Fruit fly (Drosophila melanogaster) whole organism, prepupa: ENCODE data around the gene CG42729.

ENCODE experiments used
- Blimp-1 ChIP-seq: fragments of 200-800 bp; sonication (Bioruptor generic); optimal IDR thresholded peaks from 3 replicates; lab custom pipeline; 2017; ENCODE audit warnings: missing biosample characterization, missing genetic modification characterization, mild to moderate bottlenecking, moderate library complexity, missing genetic modification reagents
- CG10631 ChIP-seq: fragments of 200-800 bp; sonication (Bioruptor generic); optimal IDR thresholded peaks from 2 replicates; lab custom pipeline; 2016; ENCODE audit warnings: missing biosample characterization, missing genetic modification characterization
- CG10669 ChIP-seq: fragments of 200-800 bp; sonication (Bioruptor generic); optimal IDR thresholded peaks from 3 replicates; lab custom pipeline; 2018; ENCODE audit warnings: missing biosample characterization, mild to moderate bottlenecking, missing genetic modification characterization, moderate library complexity
- CG11762 ChIP-seq: fragments of 200-800 bp; sonication (Bioruptor generic); optimal IDR thresholded peaks from 3 replicates; lab custom pipeline; 2016; ENCODE audit warnings: missing biosample characterization, missing genetic modification characterization; ENCODE audit not compliant: insufficient read depth
- CG15336 ChIP-seq: fragments of 200-800 bp; sonication (Bioruptor generic); IDR thresholded peaks from 2 replicates; pipeline ENCODE4 v1.3.6; 2022; ENCODE audit warnings: missing biosample characterization, missing genetic modification characterization
- CG1621 ChIP-seq: fragments of 200-800 bp; sonication (Bioruptor generic); optimal IDR thresholded peaks from 3 replicates; lab custom pipeline; 2018; ENCODE audit warnings: missing biosample characterization, mild to moderate bottlenecking, missing genetic modification characterization
- CG16779 ChIP-seq: fragments of 200-800 bp; sonication (Bioruptor generic); optimal IDR thresholded peaks from 3 replicates; lab custom pipeline; 2017; ENCODE audit warnings: missing biosample characterization, mild to moderate bottlenecking, missing genetic modification characterization
- CG3032 ChIP-seq: fragments of 200-800 bp; optimal IDR thresholded peaks from 2 replicates; lab custom pipeline; 2019; ENCODE audit warnings: missing biosample characterization, mild to moderate bottlenecking, missing genetic modification characterization, moderate library complexity
- CG31627 ChIP-seq: fragments of 200-800 bp; sonication (Bioruptor generic); optimal IDR thresholded peaks from 3 replicates; lab custom pipeline; 2016; ENCODE audit warnings: missing biosample characterization, missing genetic modification characterization
- CG32006 ChIP-seq: fragments of 200-800 bp; sonication (Bioruptor generic); optimal IDR thresholded peaks from 3 replicates; lab custom pipeline; 2017; ENCODE audit warnings: missing biosample characterization, mild to moderate bottlenecking, missing genetic modification characterization
- CG34406 ChIP-seq: fragments of 200-800 bp; sonication (Bioruptor generic); optimal IDR thresholded peaks from 3 replicates; lab custom pipeline; 2016; ENCODE audit warnings: missing biosample characterization, missing genetic modification characterization
- CG3919 ChIP-seq: fragments of 200-800 bp; sonication (Bioruptor generic); optimal IDR thresholded peaks from 3 replicates; lab custom pipeline; 2016; ENCODE audit warnings: missing biosample characterization, missing genetic modification characterization
- CG4318 ChIP-seq: fragments of 200-800 bp; sonication (Bioruptor generic); optimal IDR thresholded peaks from 3 replicates; lab custom pipeline; 2017; ENCODE audit warnings: missing biosample characterization, mild to moderate bottlenecking, missing genetic modification characterization
- CG6792 ChIP-seq: fragments of 200-800 bp; sonication (Bioruptor generic); optimal IDR thresholded peaks from 3 replicates; lab custom pipeline; 2016; ENCODE audit warnings: missing biosample characterization, missing genetic modification characterization
- CG6808 ChIP-seq: fragments of 200-800 bp; sonication (Bioruptor generic); optimal IDR thresholded peaks from 3 replicates; lab custom pipeline; 2017; ENCODE audit warnings: missing biosample characterization, missing genetic modification characterization, mild to moderate bottlenecking, moderate library complexity, missing genetic modification reagents
- CG6854 ChIP-seq: fragments of 200-800 bp; sonication (Bioruptor generic); optimal IDR thresholded peaks from 2 replicates; lab custom pipeline; 2017; ENCODE audit warnings: missing biosample characterization, mild to moderate bottlenecking, missing genetic modification characterization
- CG7368 ChIP-seq: fragments of 200-800 bp; sonication (Bioruptor generic); optimal IDR thresholded peaks from 3 replicates; lab custom pipeline; 2016; ENCODE audit warnings: missing biosample characterization, missing genetic modification characterization
- Eip75B ChIP-seq: fragments of 200-800 bp; sonication (Bioruptor generic); optimal IDR thresholded peaks from 3 replicates; lab custom pipeline; 2016; ENCODE audit warnings: missing biosample characterization, missing genetic modification characterization
- Eip78C ChIP-seq: fragments of 200-800 bp; sonication (Bioruptor generic); peaks from one replicate; lab custom pipeline; 2016; ENCODE audit warnings: missing biosample characterization, missing genetic modification characterization
- Eip93F ChIP-seq: fragments of 200-800 bp; sonication (Bioruptor generic); optimal IDR thresholded peaks from 2 replicates; lab custom pipeline; 2016; ENCODE audit warnings: missing biosample characterization, mild to moderate bottlenecking, missing genetic modification characterization
- Ets21C ChIP-seq: fragments of 200-800 bp; sonication (Bioruptor generic); optimal IDR thresholded peaks from 3 replicates; lab custom pipeline; 2016; ENCODE audit warnings: missing biosample characterization, missing genetic modification characterization
- Ets96B ChIP-seq: fragments of 200-800 bp; optimal IDR thresholded peaks from 2 replicates; lab custom pipeline; 2019; ENCODE audit warnings: missing biosample characterization, mild to moderate bottlenecking, missing genetic modification characterization, moderate library complexity
- Gug ChIP-seq: fragments of 200-800 bp; sonication (Bioruptor generic); IDR thresholded peaks from 2 replicates; pipeline ENCODE4 v1.3.6; 2022; ENCODE audit warnings: missing biosample characterization, missing genetic modification characterization
- Hr38 ChIP-seq: sonication (Bioruptor generic); optimal IDR thresholded peaks from 2 replicates; lab custom pipeline; 2016; ENCODE audit warnings: missing biosample characterization, missing genetic modification characterization
- Hr39 ChIP-seq: fragments of 200-800 bp; sonication (Bioruptor generic); optimal IDR thresholded peaks from 2 replicates; lab custom pipeline; 2016; ENCODE audit warnings: missing biosample characterization, missing genetic modification characterization
- Hr4 ChIP-seq: fragments of 200-800 bp; sonication (Bioruptor generic); optimal IDR thresholded peaks from 3 replicates; lab custom pipeline; 2016; ENCODE audit warnings: missing biosample characterization, missing genetic modification characterization
- Lpt ChIP-seq: fragments of 200-800 bp; sonication (Bioruptor generic); optimal IDR thresholded peaks from 3 replicates; lab custom pipeline; 2016; ENCODE audit warnings: missing biosample characterization, missing genetic modification characterization
- Smox ChIP-seq: fragments of 200-800 bp; sonication (Bioruptor generic); optimal IDR thresholded peaks from 3 replicates; lab custom pipeline; 2016; ENCODE audit warnings: missing biosample characterization, missing genetic modification characterization
- Sox102F ChIP-seq: fragments of 200-800 bp; sonication (Bioruptor generic); optimal IDR thresholded peaks from 2 replicates; lab custom pipeline; 2016; ENCODE audit warnings: missing biosample characterization, mild to moderate bottlenecking, missing genetic modification characterization
- Sox15 ChIP-seq: fragments of 200-800 bp; sonication (Bioruptor generic); optimal IDR thresholded peaks from 3 replicates; lab custom pipeline; 2016; ENCODE audit warnings: missing biosample characterization, missing genetic modification characterization
- achi ChIP-seq: fragments of 200-800 bp; sonication (Bioruptor generic); optimal IDR thresholded peaks from 3 replicates; lab custom pipeline; 2016; ENCODE audit warnings: missing biosample characterization, missing genetic modification characterization
- cyc ChIP-seq: fragments of 200-800 bp; sonication (Bioruptor generic); optimal IDR thresholded peaks from 3 replicates; lab custom pipeline; 2016; ENCODE audit warnings: missing biosample characterization, missing genetic modification characterization
- dac ChIP-seq: fragments of 200-800 bp; sonication (Bioruptor generic); optimal IDR thresholded peaks from 2 replicates; lab custom pipeline; 2017; ENCODE audit warnings: missing biosample characterization, mild to moderate bottlenecking, missing genetic modification characterization
- dsx ChIP-seq: fragments of 200-800 bp; optimal IDR thresholded peaks from 3 replicates; lab custom pipeline; 2019; ENCODE audit warnings: missing biosample characterization, mild to moderate bottlenecking, missing genetic modification characterization, moderate library complexity; ENCODE audit not compliant: poor library complexity, severe bottlenecking
- eg ChIP-seq: fragments of 200-800 bp; sonication (Bioruptor generic); IDR thresholded peaks from 3 replicates; pipeline ENCODE4 v1.3.6; 2022; ENCODE audit warnings: missing biosample characterization, missing genetic modification characterization
- esn ChIP-seq: fragments of 200-800 bp; sonication (Bioruptor generic); optimal IDR thresholded peaks from 2 replicates; lab custom pipeline; 2016; ENCODE audit warnings: missing biosample characterization, mild to moderate bottlenecking, missing genetic modification characterization, moderate library complexity
- fd59A ChIP-seq: fragments of 200-800 bp; sonication (Bioruptor generic); optimal IDR thresholded peaks from 2 replicates; lab custom pipeline; 2017; ENCODE audit warnings: missing biosample characterization, mild to moderate bottlenecking, missing genetic modification characterization, missing genetic modification reagents
- fkh ChIP-seq: fragments of 200-800 bp; sonication (Bioruptor generic); optimal IDR thresholded peaks from 3 replicates; lab custom pipeline; 2017; ENCODE audit warnings: missing biosample characterization, mild to moderate bottlenecking, missing genetic modification characterization, moderate library complexity
- lz ChIP-seq: fragments of 200-800 bp; sonication (Bioruptor generic); optimal IDR thresholded peaks from 3 replicates; lab custom pipeline; 2016; ENCODE audit warnings: missing biosample characterization, missing genetic modification characterization
- net ChIP-seq: fragments of 200-800 bp; sonication (Bioruptor generic); optimal IDR thresholded peaks from 3 replicates; lab custom pipeline; 2016; ENCODE audit warnings: missing biosample characterization, missing genetic modification characterization
- salr ChIP-seq, 2 experiments: fragments of 200-800 bp; sonication (Bioruptor generic); optimal IDR thresholded peaks; 3 replicates each; lab custom pipeline; 2016 to 2018; ENCODE audit warnings: missing biosample characterization in 2 of 2, missing genetic modification characterization in 2 of 2, mild to moderate bottlenecking in 1 of 2
- spab ChIP-seq: fragments of 200-800 bp; sonication (Bioruptor generic); optimal IDR thresholded peaks from 2 replicates; lab custom pipeline; 2017; ENCODE audit warnings: missing biosample characterization, mild to moderate bottlenecking, missing genetic modification characterization, missing genetic modification reagents
- ss ChIP-seq, 2 experiments: fragments of 200-800 bp; sonication (Bioruptor generic); optimal IDR thresholded peaks; 2 replicates in 1 of 2; 3 replicates in 1 of 2; lab custom pipeline; 2017 to 2018; ENCODE audit warnings: mild to moderate bottlenecking in 2 of 2, missing biosample characterization in 2 of 2, missing genetic modification characterization in 2 of 2, moderate library complexity in 1 of 2
- svp ChIP-seq: fragments of 200-800 bp; sonication (Bioruptor generic); peaks from one replicate; lab custom pipeline; 2016; ENCODE audit warnings: missing biosample characterization, missing genetic modification characterization
- vri ChIP-seq: fragments of 200-800 bp; sonication (Bioruptor generic); optimal IDR thresholded peaks from 3 replicates; lab custom pipeline; 2016; ENCODE audit warnings: missing biosample characterization, mild to moderate bottlenecking, missing genetic modification characterization

CG42729 gene

dm6 chr3L:15533402-15534129 is 6.2 kb upstream of the CG42729 start (continued):
- TF ChIP-seq Eip93F: no peak
- TF ChIP-seq Ets96B (tag; lab: Kevin White, UChicago): peak; percentile 66
- TF ChIP-seq CG3032 (tag; lab: Kevin White, UChicago): peak; percentile 72
- peak; percentile 69 for TF ChIP-seq CG6792
- peak; percentile 70 for TF ChIP-seq CG6808 (GFP tag; lab: Kevin White, UChicago)
- peak; percentile 55 for TF ChIP-seq spab (GFP tag; lab: Kevin White, UChicago)
- TF ChIP-seq eg: peak; percentile 39; the same call in 2 of the 3 replicates
- peak; percentile 20 for TF ChIP-seq CG4318 (GFP tag; lab: Kevin White, UChicago)
- peak; percentile 82 for TF ChIP-seq vri (GFP tag; lab: Kevin White, UChicago)
- TF ChIP-seq CG1621 (tag; lab: Kevin White, UChicago): peak; percentile 54
- peak; percentile 63 for TF ChIP-seq CG10669 (GFP tag; lab: Kevin White, UChicago)
- TF ChIP-seq CG31627 (GFP tag; lab: Kevin White, UChicago): peak; percentile 86
- peak; percentile 72 for TF ChIP-seq Hr4 (GFP tag; lab: Kevin White, UChicago)
- TF ChIP-seq CG3919 (GFP tag; lab: Kevin White, UChicago): peak; percentile 68
- peak; percentile 64 for TF ChIP-seq Lpt (GFP tag; lab: Kevin White, UChicago)
- peak; percentile 97 for TF ChIP-seq svp (GFP tag; lab: Kevin White, UChicago)
- TF ChIP-seq CG16779 (tag; lab: Kevin White, UChicago): peak; percentile 47
- peak; percentile 50 for TF ChIP-seq net
- peak; percentile 74 for TF ChIP-seq CG15336 (GFP tag; lab: Robert Waterston, UW)
- TF ChIP-seq Gug: peak; percentile 24; the same call in 1 of the 2 replicates
- TF ChIP-seq Hr38 (GFP tag; lab: Kevin White, UChicago): no peak
- TF ChIP-seq CG34406 (GFP tag; lab: Kevin White, UChicago): peak; percentile 53
- peak; percentile 73 for TF ChIP-seq CG7368
- peak; percentile 78 for TF ChIP-seq Smox (GFP tag; lab: Kevin White, UChicago)
- peak; percentile 94 for TF ChIP-seq Eip78C (GFP tag; lab: Kevin White, UChicago)
- TF ChIP-seq Hr39: peak; percentile 89
- TF ChIP-seq Blimp-1 (GFP tag; lab: Kevin White, UChicago): peak; percentile 52
- no peak for TF ChIP-seq fkh (GFP tag; lab: Kevin White, UChicago)
- TF ChIP-seq salr (GFP tag; optimal IDR thresholded peaks at IDR 0.05; lab: Kevin White, UChicago): peak; percentile 25 to 31
- peak; percentile 79 for TF ChIP-seq CG10631
- peak; percentile 64 to 66 for TF ChIP-seq ss (GFP tag; optimal IDR thresholded peaks at IDR 0.05; lab: Kevin White, UChicago)
- peak; percentile 61 for TF ChIP-seq dac (GFP tag; lab: Kevin White, UChicago)
- TF ChIP-seq CG32006: peak; percentile 69

dm6 chr3L:15532368-15533030 is 5.2 kb upstream of the CG42729 start:
- TF ChIP-seq fd59A (no peak), net (no peak), cyc (peak; percentile 65), CG11762 (GFP tag; lab: Kevin White, UChicago) (peak; percentile 44), Eip75B (peak; percentile 38), Sox102F (GFP tag; lab: Kevin White, UChicago) (no peak), lz (GFP tag; lab: Kevin White, UChicago) (peak; percentile 25), eg (peak; percentile 72; the same call in 2 of the 3 replicates), CG6854 (GFP tag; lab: Kevin White, UChicago) (peak; percentile 56), esn (peak; percentile 47), Ets96B (tag; lab: Kevin White, UChicago) (peak; percentile 10), CG3919 (GFP tag; lab: Kevin White, UChicago) (peak; percentile 66), Hr39 (peak; percentile 61), ss (GFP tag; optimal IDR thresholded peaks at IDR 0.05; lab: Kevin White, UChicago) (no peak), Sox15 (GFP tag; lab: Kevin White, UChicago) (no peak), achi (GFP tag; lab: Kevin White, UChicago) (peak; percentile 11), Hr4 (GFP tag; lab: Kevin White, UChicago) (peak; percentile 47), CG34406 (GFP tag; lab: Kevin White, UChicago) (no peak), Hr38 (GFP tag; lab: Kevin White, UChicago) (no peak), vri (GFP tag; lab: Kevin White, UChicago) (peak; percentile 55), CG15336 (GFP tag; lab: Robert Waterston, UW) (no peak), Gug (peak; percentile 58), CG6808 (GFP tag; lab: Kevin White, UChicago) (no peak), CG10669 (GFP tag; lab: Kevin White, UChicago) (peak; percentile 35), Blimp-1 (GFP tag; lab: Kevin White, UChicago) (peak; percentile 2), Ets21C (GFP tag; lab: Kevin White, UChicago) (peak; percentile 27), dsx (GFP tag; lab: Kevin White, UChicago) (peak; percentile 30), salr (GFP tag; optimal IDR thresholded peaks at IDR 0.05; lab: Kevin White, UChicago) (peak in 1 of 2 experiments; percentile 57)
